Fruit fly (Drosophila melanogaster) whole organism, wandering third instar larva: ENCODE results near the gene CheA29a.

Experiments used
- Abd-B ChIP-seq: fragments of >200 bp; optimal IDR thresholded peaks from 2 replicates; lab custom pipeline; 2017; ENCODE audit warnings: missing biosample characterization, missing genetic modification characterization
- CG32264 ChIP-seq: fragments of 200-800 bp; sonication (Bioruptor generic); optimal IDR thresholded peaks from 2 replicates; lab custom pipeline; 2016; ENCODE audit warnings: missing biosample characterization, missing genetic modification characterization
- CG9705 ChIP-seq: fragments of 200-800 bp; sonication (Bioruptor generic); optimal IDR thresholded peaks from 2 replicates; lab custom pipeline; 2018; ENCODE audit warnings: missing biosample characterization, mild to moderate bottlenecking, missing genetic modification characterization
- CrebA ChIP-seq: fragments of 200-800 bp; sonication (Bioruptor generic); optimal IDR thresholded peaks from 2 replicates; lab custom pipeline; 2016; ENCODE audit warnings: missing biosample characterization, mild to moderate bottlenecking, missing genetic modification characterization, borderline replicate concordance
- Dfd ChIP-seq: fragments of >200 bp; optimal IDR thresholded peaks from 2 replicates; lab custom pipeline; 2017; ENCODE audit warnings: missing biosample characterization, missing genetic modification characterization
- Dif ChIP-seq: fragments of 200-275, 200-300 bp; sonication (Bioruptor generic); optimal IDR thresholded peaks from 2 replicates; lab custom pipeline; 2018; ENCODE audit warnings: missing biosample characterization, missing genetic modification characterization; ENCODE audit not compliant: partially characterized antibody
- GATAd ChIP-seq: sonication (Bioruptor generic); optimal IDR thresholded peaks from 2 replicates; lab custom pipeline; 2016; ENCODE audit warnings: missing biosample characterization, missing genetic modification characterization
- HLH106 ChIP-seq: fragments of 200-800 bp; optimal IDR thresholded peaks from 3 replicates; lab custom pipeline; 2019; ENCODE audit warnings: missing biosample characterization, mild to moderate bottlenecking, missing genetic modification characterization, moderate library complexity
- Hnf4 ChIP-seq: fragments of 200-800 bp; sonication (Bioruptor generic); optimal IDR thresholded peaks from 2 replicates; lab custom pipeline; 2016; ENCODE audit warnings: missing biosample characterization, mild to moderate bottlenecking, missing genetic modification characterization
- Hr78 ChIP-seq: fragments of >200 bp; optimal IDR thresholded peaks from 2 replicates; lab custom pipeline; 2017; ENCODE audit warnings: missing biosample characterization, missing genetic modification characterization
- Hr83 ChIP-seq: fragments of 200-300 bp; sonication (Bioruptor generic); optimal IDR thresholded peaks from 2 replicates; lab custom pipeline; 2016; ENCODE audit warnings: missing biosample characterization, mild to moderate bottlenecking, missing genetic modification characterization, moderate library complexity; ENCODE audit not compliant: poor library complexity, severe bottlenecking
- Jra ChIP-seq: sonication (Bioruptor generic); optimal IDR thresholded peaks from 2 replicates; lab custom pipeline; 2016; ENCODE audit warnings: missing biosample characterization, missing genetic modification characterization
- Mio ChIP-seq: sonication (Bioruptor generic); optimal IDR thresholded peaks from 2 replicates; lab custom pipeline; 2016; ENCODE audit warnings: missing biosample characterization, missing genetic modification characterization
- Myc ChIP-seq: fragments of >200 bp; optimal IDR thresholded peaks from 2 replicates; lab custom pipeline; 2017
- N ChIP-seq: fragments of >200 bp; optimal IDR thresholded peaks from 2 replicates; lab custom pipeline; 2018; ENCODE audit warnings: missing biosample characterization, missing external identifiers, missing genetic modification characterization
- OdsH ChIP-seq: fragments of 200-800 bp; sonication (Bioruptor generic); optimal IDR thresholded peaks from 2 replicates; lab custom pipeline; 2016; ENCODE audit warnings: missing biosample characterization, mild to moderate bottlenecking, missing genetic modification characterization
- Rel ChIP-seq, 2 experiments: fragments of 200-800 bp; sonication (Bioruptor generic) in 1 of 2; optimal IDR thresholded peaks; 2 replicates in 1 of 2; 3 replicates in 1 of 2; lab custom pipeline; 2016 to 2019; ENCODE audit warnings: mild to moderate bottlenecking in 2 of 2, missing biosample characterization in 2 of 2, missing genetic modification characterization in 2 of 2, moderate library complexity in 1 of 2
- Sp1 ChIP-seq: fragments of 200-800 bp; sonication (Bioruptor generic); optimal IDR thresholded peaks from 3 replicates; lab custom pipeline; 2019; ENCODE audit warnings: missing biosample characterization, mild to moderate bottlenecking, missing genetic modification characterization, moderate library complexity
- Vsx2 ChIP-seq: fragments of 200-300, 225-300 bp; sonication (Bioruptor generic); optimal IDR thresholded peaks from 2 replicates; lab custom pipeline; 2018; ENCODE audit warnings: missing biosample characterization, missing genetic modification characterization; ENCODE audit not compliant: partially characterized antibody
- br ChIP-seq: fragments of 200-800 bp; sonication (Bioruptor generic); optimal IDR thresholded peaks from 2 replicates; lab custom pipeline; 2016; ENCODE audit warnings: missing biosample characterization, missing genetic modification characterization
- brk ChIP-seq: fragments of 200-800 bp; sonication (Bioruptor generic); optimal IDR thresholded peaks from 2 replicates; lab custom pipeline; 2016; ENCODE audit warnings: missing biosample characterization, mild to moderate bottlenecking, missing genetic modification characterization
- dl ChIP-seq, 2 experiments: fragments of 175-275, 200-275 bp in 1 of 2; fragments of 200-275 bp in 1 of 2; sonication (Bioruptor generic); optimal IDR thresholded peaks; lab custom pipeline; 2018; ENCODE audit warnings: mild to moderate bottlenecking in 2 of 2, missing biosample characterization in 2 of 2, missing genetic modification characterization in 2 of 2, moderate library complexity in 2 of 2; ENCODE audit not compliant: partially characterized antibody in 2 of 2, insufficient read depth in 1 of 2
- dmrt93B ChIP-seq: fragments of 200-800 bp; sonication (Bioruptor generic); optimal IDR thresholded peaks from 2 replicates; lab custom pipeline; 2018; ENCODE audit warnings: missing biosample characterization, mild to moderate bottlenecking, missing genetic modification characterization
- dsf ChIP-seq: sonication (Bioruptor generic); optimal IDR thresholded peaks from 2 replicates; lab custom pipeline; 2016; ENCODE audit warnings: missing biosample characterization, missing genetic modification characterization, borderline replicate concordance
- ey ChIP-seq: fragments of 200-800 bp; sonication (Bioruptor generic); optimal IDR thresholded peaks from 2 replicates; lab custom pipeline; 2016; ENCODE audit warnings: missing biosample characterization, missing genetic modification characterization
- foxo ChIP-seq, 2 experiments: fragments of 200-800 bp; sonication (Bioruptor generic); optimal IDR thresholded peaks; 2 replicates in 1 of 2; 3 replicates in 1 of 2; lab custom pipeline; 2016 to 2017; ENCODE audit warnings: missing biosample characterization in 2 of 2, missing genetic modification characterization in 2 of 2
- fru ChIP-seq: fragments of 200-800 bp; sonication (Bioruptor generic); optimal IDR thresholded peaks from 3 replicates; lab custom pipeline; 2016; ENCODE audit warnings: missing biosample characterization, mild to moderate bottlenecking, missing genetic modification characterization
- h ChIP-seq: fragments of 200-800 bp; sonication (Bioruptor generic); optimal IDR thresholded peaks from 3 replicates; lab custom pipeline; 2016; ENCODE audit warnings: missing biosample characterization, mild to moderate bottlenecking, missing genetic modification characterization
- jim ChIP-seq: fragments of 175-275, 200-325 bp; sonication (Bioruptor generic); optimal IDR thresholded peaks from 2 replicates; lab custom pipeline; 2016; ENCODE audit warnings: missing biosample characterization, mild to moderate bottlenecking, missing genetic modification characterization
- lola ChIP-seq: fragments of >200 bp; optimal IDR thresholded peaks from 2 replicates; lab custom pipeline; 2017; ENCODE audit warnings: missing biosample characterization, missing genetic modification characterization
- pan ChIP-seq: fragments of >200 bp; optimal IDR thresholded peaks from 2 replicates; lab custom pipeline; 2017
- psq ChIP-seq: fragments of 200-800 bp; sonication (Bioruptor generic); optimal IDR thresholded peaks from 3 replicates; lab custom pipeline; 2017; ENCODE audit warnings: missing biosample characterization, mild to moderate bottlenecking, missing genetic modification characterization, moderate library complexity
- rgr ChIP-seq: fragments of 200-800 bp; sonication (Bioruptor generic); optimal IDR thresholded peaks from 3 replicates; lab custom pipeline; 2016; ENCODE audit warnings: missing biosample characterization, mild to moderate bottlenecking, missing genetic modification characterization
- sage ChIP-seq: fragments of 200-800 bp; sonication (Bioruptor generic); optimal IDR thresholded peaks from 2 replicates; lab custom pipeline; 2016; ENCODE audit warnings: missing biosample characterization, mild to moderate bottlenecking, missing genetic modification characterization
- sv ChIP-seq: fragments of 200-800 bp; sonication (Bioruptor generic); optimal IDR thresholded peaks from 3 replicates; lab custom pipeline; 2016; ENCODE audit warnings: missing biosample characterization, missing genetic modification characterization
- tai ChIP-seq: sonication (Bioruptor generic); optimal IDR thresholded peaks from 2 replicates; lab custom pipeline; 2016; ENCODE audit warnings: missing biosample characterization, missing genetic modification characterization
- usp ChIP-seq: fragments of >200 bp; optimal IDR thresholded peaks from 2 replicates; lab custom pipeline; 2017; ENCODE audit warnings: missing biosample characterization, missing genetic modification characterization
- woc ChIP-seq: sonication (Bioruptor generic); optimal IDR thresholded peaks from 2 replicates; lab custom pipeline; 2016; ENCODE audit warnings: missing biosample characterization, mild to moderate bottlenecking, missing genetic modification characterization

The CheA29a gene

dm6 chr2L:8449358-8449757 is 27.8 kb upstream of the CheA29a start, which contains the start of gene Aasdh:
Gene Aasdh (minus strand): TSS chr2L:8449576.
- TF ChIP-seq h (GFP tag; lab: Kevin White, UChicago): no peak
- TF ChIP-seq lola: no peak
- no peak for TF ChIP-seq GATAd (GFP tag; lab: Kevin White, UChicago)
- no peak for TF ChIP-seq sage (GFP tag; lab: Kevin White, UChicago)
- TF ChIP-seq dl (GFP tag; optimal IDR thresholded peaks at IDR 0.05; lab: Kevin White, UChicago; ENCODE audit: insufficient read depth in 1 of 2, partially characterized antibody in 2 of 2): no peak
- TF ChIP-seq rgr (GFP tag; lab: Kevin White, UChicago): no peak
- TF ChIP-seq dsf (GFP tag; lab: Kevin White, UChicago): no peak
- TF ChIP-seq CG9705: no peak
- no peak for TF ChIP-seq woc (GFP tag; lab: Kevin White, UChicago)
- TF ChIP-seq tai (GFP tag; lab: Kevin White, UChicago): no peak
- no peak for TF ChIP-seq br (GFP tag; lab: Kevin White, UChicago)
- TF ChIP-seq sv: no peak
- no peak for TF ChIP-seq Jra
- no peak for TF ChIP-seq usp (GFP tag; lab: Kevin White, UChicago)
- TF ChIP-seq CrebA (GFP tag; lab: Kevin White, UChicago): no peak
- TF ChIP-seq Mio (GFP tag; lab: Kevin White, UChicago): no peak
- no peak for TF ChIP-seq Dif (GFP tag; lab: Kevin White, UChicago)

- no peak for TF ChIP-seq CG32264 (GFP tag; lab: Kevin White, UChicago)
- TF ChIP-seq Hnf4 (GFP tag; lab: Kevin White, UChicago): peak; percentile 4
- no peak for TF ChIP-seq h (GFP tag; lab: Kevin White, UChicago)
- TF ChIP-seq Dif (GFP tag; lab: Kevin White, UChicago): peak; percentile 20
- TF ChIP-seq Dfd (GFP tag; lab: Kevin White, UChicago): no peak
- TF ChIP-seq Abd-B (GFP tag; lab: Kevin White, UChicago): no peak
These were observed 25.7 kb upstream of the CheA29a start for dm6 chr2L:8451497-8451896.

- TF ChIP-seq Dif (GFP tag; lab: Kevin White, UChicago) (no peak), Myc (no peak), Rel (GFP tag; optimal IDR thresholded peaks at IDR 0.05; lab: Kevin White, UChicago) (no peak), Rel (tag; optimal IDR thresholded peaks at IDR 0.05; lab: Kevin White, UChicago) (no peak), CG32264 (GFP tag; lab: Kevin White, UChicago) (no peak), sage (GFP tag; lab: Kevin White, UChicago) (no peak), rgr (GFP tag; lab: Kevin White, UChicago) (peak; percentile 39), Hnf4 (GFP tag; lab: Kevin White, UChicago) (peak; percentile 13), GATAd (GFP tag; lab: Kevin White, UChicago) (no peak), CrebA (GFP tag; lab: Kevin White, UChicago) (no peak), sv (no peak), Hr83 (GFP tag; lab: Kevin White, UChicago) (no peak), usp (GFP tag; lab: Kevin White, UChicago) (no peak), h (GFP tag; lab: Kevin White, UChicago) (peak; percentile 52), OdsH (GFP tag; lab: Kevin White, UChicago) (peak; percentile 4), dsf (GFP tag; lab: Kevin White, UChicago) (no peak), Jra (no peak), Hr78 (no peak), dl (GFP tag; optimal IDR thresholded peaks at IDR 0.05; lab: Kevin White, UChicago; ENCODE audit: insufficient read depth in 1 of 2, partially characterized antibody in 2 of 2) (no peak), Mio (GFP tag; lab: Kevin White, UChicago) (no peak), pan (lab: Kevin White, UChicago) (no peak), ey (GFP tag; lab: Kevin White, UChicago) (peak; percentile 28), Abd-B (GFP tag; lab: Kevin White, UChicago) (no peak), dmrt93B (GFP tag; lab: Kevin White, UChicago) (no peak), CG9705 (no peak), Dfd (GFP tag; lab: Kevin White, UChicago) (no peak), tai (GFP tag; lab: Kevin White, UChicago) (no peak), fru (GFP tag; lab: Kevin White, UChicago) (no peak), woc (GFP tag; lab: Kevin White, UChicago) (no peak), N (no peak), Sp1 (GFP tag; lab: Kevin White, UChicago) (peak; percentile 7), jim (no peak), foxo (GFP tag; optimal IDR thresholded peaks at IDR 0.05; lab: Kevin White, UChicago) (no peak), Vsx2 (GFP tag; lab: Kevin White, UChicago) (no peak), psq (GFP tag; lab: Kevin White, UChicago) (no peak), br (GFP tag; lab: Kevin White, UChicago) (peak; percentile 16), lola (no peak), HLH106 (tag; lab: Kevin White, UChicago) (peak; percentile 10), brk (no peak)
These were observed 15.2 kb upstream of the CheA29a start for dm6 chr2L:8461782-8462453.
